Fruit fly (Drosophila melanogaster): ENCODE measurements around the gene a5.

a5 gene

DNA sequence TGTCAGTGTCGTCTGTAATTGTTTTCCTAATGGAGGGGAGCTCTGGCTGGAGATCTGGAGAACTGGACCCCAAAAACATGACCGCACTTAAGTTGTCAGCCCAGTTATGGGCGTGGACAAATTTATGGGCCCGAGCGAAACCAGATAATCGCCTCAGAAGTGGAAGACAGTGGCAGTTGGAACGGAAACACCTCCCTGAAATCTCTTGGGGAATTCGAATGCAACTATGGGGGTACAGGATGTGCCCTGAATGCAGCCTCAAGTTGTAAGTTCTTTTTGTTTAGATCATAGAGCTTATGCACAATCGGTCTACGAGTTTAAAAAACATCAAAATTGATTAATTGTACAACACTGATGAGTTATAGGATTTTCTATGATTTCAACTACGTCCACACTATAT lies 38.7 kb downstream of the a5 start, which contains the start of gene CG14346:
TSS of gene CG14346 (plus strand) at position 301 of the 400 bp plus-strand sequence.
- TF ChIP-seq CG11294 (GFP tag; IDR thresholded peaks at IDR 0.05) (no peak), achi (GFP tag; optimal IDR thresholded peaks at IDR 0.05) (no peak), Eip93F (GFP tag; optimal IDR thresholded peaks at IDR 0.05) (no peak), CG6854 (GFP tag; optimal IDR thresholded peaks at IDR 0.05) (no peak), dsx (GFP tag; optimal IDR thresholded peaks at IDR 0.05; ENCODE audit: poor library complexity, severe bottlenecking) (no peak), CG4318 (GFP tag; optimal IDR thresholded peaks at IDR 0.05) (no peak), CG9139 (GFP tag; optimal IDR thresholded peaks at IDR 0.05) (no peak), topi (GFP tag; optimal IDR thresholded peaks at IDR 0.05) (no peak), CG3919 (GFP tag; optimal IDR thresholded peaks at IDR 0.05) (no peak), CG16779 (tag; optimal IDR thresholded peaks at IDR 0.05) (no peak), ss (GFP tag; optimal IDR thresholded peaks at IDR 0.05) (no peak), fkh (GFP tag; optimal IDR thresholded peaks at IDR 0.05) (no peak)

DNA sequence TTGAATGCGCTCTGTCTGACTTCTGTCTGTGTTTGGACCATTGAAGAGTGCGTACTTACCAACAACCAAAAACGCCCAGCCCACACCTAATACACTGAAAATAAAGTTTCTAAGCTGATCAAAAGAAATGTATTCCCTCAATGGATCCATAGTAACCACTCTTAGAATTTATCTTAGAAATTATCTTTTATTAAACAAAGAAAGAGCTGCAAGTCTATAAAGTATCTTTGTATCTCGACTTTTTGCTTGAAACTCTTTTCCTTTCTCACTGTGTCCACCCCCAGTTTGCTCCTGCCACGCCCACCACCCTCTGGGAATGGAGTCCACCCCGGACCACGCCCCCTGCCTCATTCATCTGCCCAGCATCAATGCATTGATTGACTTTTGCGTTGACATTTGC lies 48.7 kb downstream of the a5 start:
- TF ChIP-seq dsx (GFP tag; optimal IDR thresholded peaks at IDR 0.05; ENCODE audit: poor library complexity, severe bottlenecking), result no peak
